Worm (Caenorhabditis elegans) whole organism, late embryonic: ENCODE results near the gene nlp-9.

Source experiments
- elt-4 ChIP-seq: sonication (generic microtip); optimal IDR thresholded peaks from 2 replicates; lab custom pipeline; 2016; ENCODE audit warnings: missing genetic modification characterization, missing compliant biosample characterization
- ets-4 ChIP-seq: sonication (generic microtip); optimal IDR thresholded peaks from 2 replicates; lab custom pipeline; 2016; ENCODE audit warnings: missing genetic modification characterization, missing compliant biosample characterization
- nfya-1 ChIP-seq: sonication (generic microtip); optimal IDR thresholded peaks from 2 replicates; lab custom pipeline; 2017; ENCODE audit warnings: missing genetic modification characterization, mild to moderate bottlenecking, missing compliant biosample characterization, antibody characterized with exemption, moderate library complexity
- pha-4 ChIP-seq: fragments of 150-350 bp; optimal IDR thresholded peaks from 2 replicates; lab custom pipeline; 2018; ENCODE audit warnings: missing biosample characterization, missing genetic modification reagents, missing genetic modification characterization
- pqm-1 ChIP-seq: sonication (generic microtip); optimal IDR thresholded peaks from 2 replicates; lab custom pipeline; 2016; ENCODE audit warnings: missing genetic modification characterization, missing compliant biosample characterization
- sox-4 ChIP-seq: sonication (generic microtip); optimal IDR thresholded peaks from 2 replicates; lab custom pipeline; 2017; ENCODE audit warnings: mild to moderate bottlenecking, missing genetic modification characterization, inconsistent platforms, missing compliant biosample characterization
- zip-5 ChIP-seq: sonication (generic microtip); optimal IDR thresholded peaks from 2 replicates; lab custom pipeline; 2016; ENCODE audit warnings: missing genetic modification characterization, missing compliant biosample characterization

- TF ChIP-seq pha-4 (no peak), ets-4 (tag; lab: Kevin White, UChicago) (no peak), sox-4 (no peak), pqm-1 (tag; lab: Kevin White, UChicago) (no peak), nfya-1 (tag; lab: Kevin White, UChicago) (no peak), elt-4 (tag; lab: Kevin White, UChicago) (no peak), zip-5 (tag; lab: Kevin White, UChicago) (no peak)
Measured at ce11 chrV:4190232-4190631, 29.2 kb upstream of the nlp-9 start.
